Fruit fly (Drosophila melanogaster) whole organism, prepupa: ENCODE results near the gene eEF1alpha2.

ENCODE experiments used
- Blimp-1 ChIP-seq: fragments of 200-800 bp; sonication (Bioruptor generic); optimal IDR thresholded peaks from 3 replicates; lab custom pipeline; 2017; ENCODE audit warnings: missing biosample characterization, missing genetic modification characterization, mild to moderate bottlenecking, moderate library complexity, missing genetic modification reagents
- CG10669 ChIP-seq: fragments of 200-800 bp; sonication (Bioruptor generic); optimal IDR thresholded peaks from 3 replicates; lab custom pipeline; 2018; ENCODE audit warnings: missing biosample characterization, mild to moderate bottlenecking, missing genetic modification characterization, moderate library complexity
- CG11762 ChIP-seq: fragments of 200-800 bp; sonication (Bioruptor generic); optimal IDR thresholded peaks from 3 replicates; lab custom pipeline; 2016; ENCODE audit warnings: missing biosample characterization, missing genetic modification characterization; ENCODE audit not compliant: insufficient read depth
- CG11902 ChIP-seq: fragments of 200-800 bp; sonication (Bioruptor generic); optimal IDR thresholded peaks from 3 replicates; lab custom pipeline; 2016; ENCODE audit warnings: missing biosample characterization, missing genetic modification characterization
- CG15336 ChIP-seq: fragments of 200-800 bp; sonication (Bioruptor generic); IDR thresholded peaks from 2 replicates; pipeline ENCODE4 v1.3.6; 2022; ENCODE audit warnings: missing biosample characterization, missing genetic modification characterization
- CG1621 ChIP-seq: fragments of 200-800 bp; sonication (Bioruptor generic); optimal IDR thresholded peaks from 3 replicates; lab custom pipeline; 2018; ENCODE audit warnings: missing biosample characterization, mild to moderate bottlenecking, missing genetic modification characterization
- CG16779 ChIP-seq: fragments of 200-800 bp; sonication (Bioruptor generic); optimal IDR thresholded peaks from 3 replicates; lab custom pipeline; 2017; ENCODE audit warnings: missing biosample characterization, mild to moderate bottlenecking, missing genetic modification characterization
- CG3032 ChIP-seq: fragments of 200-800 bp; optimal IDR thresholded peaks from 2 replicates; lab custom pipeline; 2019; ENCODE audit warnings: missing biosample characterization, mild to moderate bottlenecking, missing genetic modification characterization, moderate library complexity
- CG31627 ChIP-seq: fragments of 200-800 bp; sonication (Bioruptor generic); optimal IDR thresholded peaks from 3 replicates; lab custom pipeline; 2016; ENCODE audit warnings: missing biosample characterization, missing genetic modification characterization
- CG34406 ChIP-seq: fragments of 200-800 bp; sonication (Bioruptor generic); optimal IDR thresholded peaks from 3 replicates; lab custom pipeline; 2016; ENCODE audit warnings: missing biosample characterization, missing genetic modification characterization
- CG3919 ChIP-seq: fragments of 200-800 bp; sonication (Bioruptor generic); optimal IDR thresholded peaks from 3 replicates; lab custom pipeline; 2016; ENCODE audit warnings: missing biosample characterization, missing genetic modification characterization
- CG6163 ChIP-seq: fragments of 200-800 bp; sonication (Bioruptor generic); IDR thresholded peaks from 3 replicates; pipeline ENCODE4 v1.3.6; 2022; ENCODE audit warnings: missing biosample characterization, missing genetic modification characterization
- CG6792 ChIP-seq: fragments of 200-800 bp; sonication (Bioruptor generic); optimal IDR thresholded peaks from 3 replicates; lab custom pipeline; 2016; ENCODE audit warnings: missing biosample characterization, missing genetic modification characterization
- CG6808 ChIP-seq: fragments of 200-800 bp; sonication (Bioruptor generic); optimal IDR thresholded peaks from 3 replicates; lab custom pipeline; 2017; ENCODE audit warnings: missing biosample characterization, missing genetic modification characterization, mild to moderate bottlenecking, moderate library complexity, missing genetic modification reagents
- CG6854 ChIP-seq: fragments of 200-800 bp; sonication (Bioruptor generic); optimal IDR thresholded peaks from 2 replicates; lab custom pipeline; 2017; ENCODE audit warnings: missing biosample characterization, mild to moderate bottlenecking, missing genetic modification characterization
- CG7368 ChIP-seq: fragments of 200-800 bp; sonication (Bioruptor generic); optimal IDR thresholded peaks from 3 replicates; lab custom pipeline; 2016; ENCODE audit warnings: missing biosample characterization, missing genetic modification characterization
- CG8632 ChIP-seq: fragments of 200-800 bp; sonication (Bioruptor generic); optimal IDR thresholded peaks from 3 replicates; lab custom pipeline; 2016; ENCODE audit warnings: missing biosample characterization, missing genetic modification characterization
- Eip78C ChIP-seq: fragments of 200-800 bp; sonication (Bioruptor generic); peaks from one replicate; lab custom pipeline; 2016; ENCODE audit warnings: missing biosample characterization, missing genetic modification characterization
- Eip93F ChIP-seq: fragments of 200-800 bp; sonication (Bioruptor generic); optimal IDR thresholded peaks from 2 replicates; lab custom pipeline; 2016; ENCODE audit warnings: missing biosample characterization, mild to moderate bottlenecking, missing genetic modification characterization
- Ets21C ChIP-seq: fragments of 200-800 bp; sonication (Bioruptor generic); optimal IDR thresholded peaks from 3 replicates; lab custom pipeline; 2016; ENCODE audit warnings: missing biosample characterization, missing genetic modification characterization
- Ets96B ChIP-seq: fragments of 200-800 bp; optimal IDR thresholded peaks from 2 replicates; lab custom pipeline; 2019; ENCODE audit warnings: missing biosample characterization, mild to moderate bottlenecking, missing genetic modification characterization, moderate library complexity
- Gug ChIP-seq: fragments of 200-800 bp; sonication (Bioruptor generic); IDR thresholded peaks from 2 replicates; pipeline ENCODE4 v1.3.6; 2022; ENCODE audit warnings: missing biosample characterization, missing genetic modification characterization
- Hr38 ChIP-seq: sonication (Bioruptor generic); optimal IDR thresholded peaks from 2 replicates; lab custom pipeline; 2016; ENCODE audit warnings: missing biosample characterization, missing genetic modification characterization
- Hr39 ChIP-seq: fragments of 200-800 bp; sonication (Bioruptor generic); optimal IDR thresholded peaks from 2 replicates; lab custom pipeline; 2016; ENCODE audit warnings: missing biosample characterization, missing genetic modification characterization
- Hr4 ChIP-seq: fragments of 200-800 bp; sonication (Bioruptor generic); optimal IDR thresholded peaks from 3 replicates; lab custom pipeline; 2016; ENCODE audit warnings: missing biosample characterization, missing genetic modification characterization
- Lpt ChIP-seq: fragments of 200-800 bp; sonication (Bioruptor generic); optimal IDR thresholded peaks from 3 replicates; lab custom pipeline; 2016; ENCODE audit warnings: missing biosample characterization, missing genetic modification characterization
- Met ChIP-seq: fragments of 200-800 bp; sonication (Bioruptor generic); optimal IDR thresholded peaks from 3 replicates; lab custom pipeline; 2016; ENCODE audit warnings: missing biosample characterization, missing genetic modification characterization
- OdsH ChIP-seq: fragments of 200-800 bp; sonication (Bioruptor generic); optimal IDR thresholded peaks from 3 replicates; lab custom pipeline; 2016; ENCODE audit warnings: missing biosample characterization, missing genetic modification characterization
- Smox ChIP-seq: fragments of 200-800 bp; sonication (Bioruptor generic); optimal IDR thresholded peaks from 3 replicates; lab custom pipeline; 2016; ENCODE audit warnings: missing biosample characterization, missing genetic modification characterization
- Sox102F ChIP-seq: fragments of 200-800 bp; sonication (Bioruptor generic); optimal IDR thresholded peaks from 2 replicates; lab custom pipeline; 2016; ENCODE audit warnings: missing biosample characterization, mild to moderate bottlenecking, missing genetic modification characterization
- Sox14 ChIP-seq: fragments of 200-800 bp; sonication (Bioruptor generic); optimal IDR thresholded peaks from 3 replicates; lab custom pipeline; 2016; ENCODE audit warnings: missing biosample characterization, missing genetic modification characterization
- Sox15 ChIP-seq: fragments of 200-800 bp; sonication (Bioruptor generic); optimal IDR thresholded peaks from 3 replicates; lab custom pipeline; 2016; ENCODE audit warnings: missing biosample characterization, missing genetic modification characterization
- achi ChIP-seq: fragments of 200-800 bp; sonication (Bioruptor generic); optimal IDR thresholded peaks from 3 replicates; lab custom pipeline; 2016; ENCODE audit warnings: missing biosample characterization, missing genetic modification characterization
- cyc ChIP-seq: fragments of 200-800 bp; sonication (Bioruptor generic); optimal IDR thresholded peaks from 3 replicates; lab custom pipeline; 2016; ENCODE audit warnings: missing biosample characterization, missing genetic modification characterization
- dsx ChIP-seq: fragments of 200-800 bp; optimal IDR thresholded peaks from 3 replicates; lab custom pipeline; 2019; ENCODE audit warnings: missing biosample characterization, mild to moderate bottlenecking, missing genetic modification characterization, moderate library complexity; ENCODE audit not compliant: poor library complexity, severe bottlenecking
- eg ChIP-seq: fragments of 200-800 bp; sonication (Bioruptor generic); IDR thresholded peaks from 3 replicates; pipeline ENCODE4 v1.3.6; 2022; ENCODE audit warnings: missing biosample characterization, missing genetic modification characterization
- esn ChIP-seq: fragments of 200-800 bp; sonication (Bioruptor generic); optimal IDR thresholded peaks from 2 replicates; lab custom pipeline; 2016; ENCODE audit warnings: missing biosample characterization, mild to moderate bottlenecking, missing genetic modification characterization, moderate library complexity
- fd59A ChIP-seq: fragments of 200-800 bp; sonication (Bioruptor generic); optimal IDR thresholded peaks from 2 replicates; lab custom pipeline; 2017; ENCODE audit warnings: missing biosample characterization, mild to moderate bottlenecking, missing genetic modification characterization, missing genetic modification reagents
- fd85E ChIP-seq: fragments of 200-800 bp; sonication (Bioruptor generic); optimal IDR thresholded peaks from 3 replicates; lab custom pipeline; 2016; ENCODE audit warnings: missing biosample characterization, missing genetic modification characterization
- fkh ChIP-seq: fragments of 200-800 bp; sonication (Bioruptor generic); optimal IDR thresholded peaks from 3 replicates; lab custom pipeline; 2017; ENCODE audit warnings: missing biosample characterization, mild to moderate bottlenecking, missing genetic modification characterization, moderate library complexity
- lz ChIP-seq: fragments of 200-800 bp; sonication (Bioruptor generic); optimal IDR thresholded peaks from 3 replicates; lab custom pipeline; 2016; ENCODE audit warnings: missing biosample characterization, missing genetic modification characterization
- net ChIP-seq: fragments of 200-800 bp; sonication (Bioruptor generic); optimal IDR thresholded peaks from 3 replicates; lab custom pipeline; 2016; ENCODE audit warnings: missing biosample characterization, missing genetic modification characterization
- pdm3 ChIP-seq: fragments of 200-800 bp; sonication (Bioruptor generic); optimal IDR thresholded peaks from 3 replicates; lab custom pipeline; 2016; ENCODE audit warnings: missing biosample characterization, missing genetic modification characterization
- salr ChIP-seq, 2 experiments: fragments of 200-800 bp; sonication (Bioruptor generic); optimal IDR thresholded peaks; 3 replicates each; lab custom pipeline; 2016 to 2018; ENCODE audit warnings: missing biosample characterization in 2 of 2, missing genetic modification characterization in 2 of 2, mild to moderate bottlenecking in 1 of 2
- ss ChIP-seq, 2 experiments: fragments of 200-800 bp; sonication (Bioruptor generic); optimal IDR thresholded peaks; 2 replicates in 1 of 2; 3 replicates in 1 of 2; lab custom pipeline; 2017 to 2018; ENCODE audit warnings: mild to moderate bottlenecking in 2 of 2, missing biosample characterization in 2 of 2, missing genetic modification characterization in 2 of 2, moderate library complexity in 1 of 2
- svp ChIP-seq: fragments of 200-800 bp; sonication (Bioruptor generic); peaks from one replicate; lab custom pipeline; 2016; ENCODE audit warnings: missing biosample characterization, missing genetic modification characterization
- topi ChIP-seq: fragments of 200-800 bp; sonication (Bioruptor generic); optimal IDR thresholded peaks from 3 replicates; lab custom pipeline; 2016; ENCODE audit warnings: missing biosample characterization, missing genetic modification characterization
- vri ChIP-seq: fragments of 200-800 bp; sonication (Bioruptor generic); optimal IDR thresholded peaks from 3 replicates; lab custom pipeline; 2016; ENCODE audit warnings: missing biosample characterization, mild to moderate bottlenecking, missing genetic modification characterization

eEF1alpha2 gene

DNA sequence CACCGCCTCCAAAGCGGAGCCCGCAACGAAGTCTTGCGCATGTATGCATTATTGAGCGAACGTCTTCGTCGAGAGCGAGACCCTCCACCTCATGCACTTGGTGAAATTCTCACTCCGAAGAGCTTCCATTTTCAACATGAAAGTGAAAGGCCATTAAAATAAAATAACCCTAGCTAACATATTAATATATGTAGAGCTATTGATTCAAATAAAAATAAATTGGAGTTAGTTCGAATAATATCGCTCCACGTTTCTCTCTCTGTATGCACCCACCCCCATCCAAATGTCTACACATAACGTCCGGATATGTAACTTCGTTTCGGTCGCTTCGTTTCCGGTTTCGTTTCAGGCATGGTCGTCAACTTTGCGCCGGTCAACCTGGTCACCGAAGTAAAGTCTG lies 3.0 kb downstream of the eEF1alpha2 start:
- TF ChIP-seq CG34406 (GFP tag; lab: Kevin White, UChicago): no peak
- no peak for TF ChIP-seq fkh (GFP tag; lab: Kevin White, UChicago)
- no peak for TF ChIP-seq Blimp-1 (GFP tag; lab: Kevin White, UChicago)
- no peak for TF ChIP-seq fd85E (GFP tag; lab: Kevin White, UChicago)
- TF ChIP-seq Gug (GFP tag; lab: Robert Waterston, UW): 0 out of 2 replicates have a peak, but pooled peaks have one; percentile 31
- peak; percentile 42; the same call in 1 of the 3 replicates for TF ChIP-seq CG6163
- TF ChIP-seq Eip78C: peak; percentile 57
- peak; percentile 9 for TF ChIP-seq esn (GFP tag; lab: Kevin White, UChicago)
- no peak for TF ChIP-seq Sox15 (GFP tag; lab: Kevin White, UChicago)
- TF ChIP-seq CG1621 (tag; lab: Kevin White, UChicago): no peak
- TF ChIP-seq CG15336 (GFP tag; lab: Robert Waterston, UW): peak; percentile 59
- TF ChIP-seq eg (GFP tag; lab: Robert Waterston, UW): peak; percentile 66; the same call in 2 of the 3 replicates
- no peak for TF ChIP-seq CG3032 (tag; lab: Kevin White, UChicago)
- TF ChIP-seq lz (GFP tag; lab: Kevin White, UChicago): no peak
- no peak for TF ChIP-seq Sox14 (GFP tag; lab: Kevin White, UChicago)
- TF ChIP-seq dsx (GFP tag; lab: Kevin White, UChicago): peak; percentile 11
- no peak for TF ChIP-seq Ets21C
- peak; percentile 7 for TF ChIP-seq pdm3 (GFP tag; lab: Kevin White, UChicago)
- TF ChIP-seq Ets96B (tag; lab: Kevin White, UChicago): peak; percentile 7
- no peak for TF ChIP-seq CG6792
- TF ChIP-seq, all 60 proteins: peak for 9

DNA sequence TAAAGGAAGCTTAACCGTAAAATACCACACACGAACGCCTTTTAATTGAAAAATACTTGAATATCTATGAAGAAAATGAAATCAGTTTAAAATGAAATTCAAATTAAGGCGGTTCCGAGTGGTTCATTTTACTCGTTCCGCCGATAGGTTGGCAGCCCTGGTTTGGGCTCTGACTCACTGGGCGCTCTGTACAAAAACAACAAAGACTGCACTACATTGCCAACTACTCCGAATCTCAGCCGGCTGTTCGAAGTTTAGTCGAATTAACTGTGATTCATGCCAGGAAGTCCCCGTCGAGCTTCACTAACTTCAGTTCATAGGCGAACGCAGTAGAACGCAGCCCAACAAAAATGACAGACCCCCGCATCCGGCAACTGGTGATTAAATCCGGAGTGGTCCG lies 5.0 kb downstream of the eEF1alpha2 start, which contains the start of gene Tbca:
Tbca (plus strand) TSS at position 212 of the 400 bp plus-strand sequence.
- TF ChIP-seq CG1621 (tag; lab: Kevin White, UChicago) (peak; percentile 94), vri (GFP tag; lab: Kevin White, UChicago) (no peak), CG10669 (GFP tag; lab: Kevin White, UChicago) (no peak), CG3032 (tag; lab: Kevin White, UChicago) (peak; percentile 12), Sox15 (GFP tag; lab: Kevin White, UChicago) (no peak), CG31627 (no peak), CG6808 (peak; percentile 36), Lpt (GFP tag; lab: Kevin White, UChicago) (no peak), salr (GFP tag; optimal IDR thresholded peaks at IDR 0.05; lab: Kevin White, UChicago) (no peak), Sox102F (GFP tag; lab: Kevin White, UChicago) (no peak), Eip93F (no peak), fd59A (GFP tag; lab: Kevin White, UChicago) (no peak), esn (GFP tag; lab: Kevin White, UChicago) (no peak), pdm3 (GFP tag; lab: Kevin White, UChicago) (no peak), Hr38 (GFP tag; lab: Kevin White, UChicago) (no peak), fkh (GFP tag; lab: Kevin White, UChicago) (no peak), CG16779 (no peak), CG6163 (peak; percentile 46; the same call in 2 of the 3 replicates), net (GFP tag; lab: Kevin White, UChicago) (no peak), CG11762 (GFP tag; lab: Kevin White, UChicago) (no peak), Met (no peak), Sox14 (GFP tag; lab: Kevin White, UChicago) (peak; percentile 65), OdsH (GFP tag; lab: Kevin White, UChicago) (no peak), lz (GFP tag; lab: Kevin White, UChicago) (no peak), CG6854 (GFP tag; lab: Kevin White, UChicago) (no peak), CG11902 (no peak), CG3919 (GFP tag; lab: Kevin White, UChicago) (peak; percentile 34), fd85E (GFP tag; lab: Kevin White, UChicago) (no peak), cyc (no peak), Gug (GFP tag; lab: Robert Waterston, UW) (no peak), achi (no peak), Hr4 (GFP tag; lab: Kevin White, UChicago) (no peak), CG7368 (GFP tag; lab: Kevin White, UChicago) (no peak), eg (GFP tag; lab: Robert Waterston, UW) (0 out of 3 replicates have a peak, but pooled peaks have one; percentile 5), svp (GFP tag; lab: Kevin White, UChicago) (no peak), Ets21C (no peak), Hr39 (no peak), ss (GFP tag; optimal IDR thresholded peaks at IDR 0.05; lab: Kevin White, UChicago) (no peak), CG15336 (GFP tag; lab: Robert Waterston, UW) (no peak), Smox (GFP tag; lab: Kevin White, UChicago) (no peak), topi (GFP tag; lab: Kevin White, UChicago) (no peak), CG8632 (GFP tag; lab: Kevin White, UChicago) (no peak)
